Fruit fly (Drosophila melanogaster): ENCODE measurements around the gene RpS5a.

DNA sequence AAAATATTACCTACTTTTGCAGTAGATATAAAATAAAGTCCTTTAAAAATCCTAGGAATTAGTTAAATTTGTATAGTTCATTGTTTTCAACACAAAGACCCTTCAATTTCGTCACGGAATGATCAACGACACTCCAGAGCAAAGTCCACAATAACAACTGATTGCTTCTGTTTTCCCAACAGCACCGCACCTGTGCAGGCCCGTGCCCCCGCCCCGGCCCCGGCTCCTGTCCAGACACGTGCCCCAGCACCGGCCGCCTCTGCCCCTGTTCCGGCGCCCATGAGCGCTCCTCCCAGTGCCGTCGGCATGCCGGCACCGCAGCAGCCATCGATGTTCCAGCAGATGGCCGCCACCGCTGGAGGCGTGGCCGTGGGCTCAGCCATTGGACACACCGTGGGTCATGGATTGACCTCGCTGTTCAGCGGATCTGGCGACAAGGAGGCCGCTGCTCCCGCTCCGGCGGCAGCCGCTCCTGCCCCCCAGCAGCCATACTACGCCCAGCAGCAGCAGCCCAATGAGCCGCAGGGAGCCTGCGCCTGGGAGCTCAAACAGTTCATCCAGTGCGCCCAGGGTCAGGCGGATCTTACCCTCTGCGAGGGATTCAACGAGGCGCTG lies 1.7 kb upstream of the RpS5a start:
- TF ChIP-seq fd3F (GFP tag; optimal IDR thresholded peaks at IDR 0.05) = no peak
- no peak for TF ChIP-seq Optix (GFP tag; IDR thresholded peaks at IDR 0.05)
- TF ChIP-seq Camta (GFP tag; optimal IDR thresholded peaks at IDR 0.05) = no peak
- TF ChIP-seq insv (GFP tag; optimal IDR thresholded peaks at IDR 0.05) = no peak
- no peak for TF ChIP-seq CG15479 (GFP tag; optimal IDR thresholded peaks at IDR 0.05)
- no peak for TF ChIP-seq otp (GFP tag; IDR thresholded peaks at IDR 0.05)
- no peak for TF ChIP-seq HLH54F (GFP tag; optimal IDR thresholded peaks at IDR 0.05)
- TF ChIP-seq D19B (GFP tag; optimal IDR thresholded peaks at IDR 0.05) = no peak
- no peak for TF ChIP-seq ATbp (GFP tag; optimal IDR thresholded peaks at IDR 0.05)
- no peak for TF ChIP-seq al (GFP tag; IDR thresholded peaks at IDR 0.05)
- TF ChIP-seq CG12769 (tag; optimal IDR thresholded peaks at IDR 0.05) = no peak
- no peak for TF ChIP-seq Atf3 (GFP tag; optimal IDR thresholded peaks at IDR 0.05)

All from whole organism, embryonic.